Fruit fly (Drosophila melanogaster) whole organism, embryonic: Measurements from ENCODE around the gene Notum.
A peak's percentile ranks its signal among the peaks of the same experiment; 100 is the strongest.

Experiments
- Abd-B ChIP-seq: fragments of 200-800 bp; sonication (Bioruptor generic); optimal IDR thresholded peaks from 2 replicates; lab custom pipeline; 2018; ENCODE audit warnings: missing biosample characterization, mild to moderate bottlenecking, missing genetic modification characterization, moderate library complexity
- Bdp1 ChIP-seq: fragments of 200-800 bp; sonication (Bioruptor generic); optimal IDR thresholded peaks from 3 replicates; lab custom pipeline; 2016; ENCODE audit warnings: missing biosample characterization, missing genetic modification characterization
- CG10209 ChIP-seq: fragments of 200-800 bp; sonication (Bioruptor generic); optimal IDR thresholded peaks from 3 replicates; lab custom pipeline; 2017; ENCODE audit warnings: missing biosample characterization, mild to moderate bottlenecking, missing genetic modification characterization, missing genetic modification reagents
- CG11696 ChIP-seq: fragments of 200-800 bp; sonication (Bioruptor generic); IDR thresholded peaks from 2 replicates; pipeline ENCODE4 v1.3.6; 2022; ENCODE audit warnings: missing biosample characterization, missing genetic modification characterization
- CG12942 ChIP-seq: fragments of 200-800 bp; sonication (Bioruptor generic); optimal IDR thresholded peaks from 3 replicates; lab custom pipeline; 2016; ENCODE audit warnings: missing biosample characterization, missing genetic modification characterization
- CG13424 ChIP-seq: fragments of 200-800 bp; sonication (Bioruptor generic); optimal IDR thresholded peaks from 2 replicates; lab custom pipeline; 2019; ENCODE audit warnings: missing biosample characterization, mild to moderate bottlenecking, missing genetic modification characterization, moderate library complexity
- CG14860 ChIP-seq: fragments of 200-800 bp; sonication (Bioruptor generic); IDR thresholded peaks from 3 replicates; pipeline ENCODE4 v1.3.6; 2022; ENCODE audit warnings: missing biosample characterization, missing genetic modification characterization; ENCODE audit not compliant: partially characterized antibody
- CG15696 ChIP-seq: fragments of 200-800 bp; sonication (Bioruptor generic); optimal IDR thresholded peaks from 2 replicates; lab custom pipeline; 2019; ENCODE audit warnings: missing biosample characterization, mild to moderate bottlenecking, missing genetic modification characterization, moderate library complexity
- CG1602 ChIP-seq: fragments of 200-800 bp; sonication (Bioruptor generic); optimal IDR thresholded peaks from 3 replicates; lab custom pipeline; 2016; ENCODE audit warnings: missing biosample characterization, missing genetic modification characterization
- CG18262 ChIP-seq: fragments of 200-800 bp; optimal IDR thresholded peaks from 3 replicates; lab custom pipeline; 2019; ENCODE audit warnings: missing biosample characterization, mild to moderate bottlenecking, missing genetic modification characterization, moderate library complexity
- CG18476 ChIP-seq: fragments of 200-800 bp; sonication (Bioruptor generic); optimal IDR thresholded peaks from 2 replicates; lab custom pipeline; 2016; ENCODE audit warnings: missing biosample characterization, mild to moderate bottlenecking, missing genetic modification characterization
- CG2678 ChIP-seq: fragments of 200-800 bp; sonication (Bioruptor generic); optimal IDR thresholded peaks from 3 replicates; lab custom pipeline; 2019; ENCODE audit warnings: missing biosample characterization, mild to moderate bottlenecking, missing genetic modification characterization, moderate library complexity
- CG32532 ChIP-seq: fragments of 200-800 bp; sonication (Bioruptor generic); IDR thresholded peaks from 2 replicates; pipeline ENCODE4 v1.3.6; 2022; ENCODE audit warnings: missing biosample characterization, missing genetic modification characterization
- CG32772 ChIP-seq: fragments of 200-800 bp; sonication (Bioruptor generic); IDR thresholded peaks from 2 replicates; pipeline ENCODE4 v1.3.6; 2022; ENCODE audit warnings: missing biosample characterization, missing genetic modification characterization
- CG33557 ChIP-seq: fragments of 200-800 bp; sonication (Bioruptor generic); optimal IDR thresholded peaks from 2 replicates; lab custom pipeline; 2019; ENCODE audit warnings: missing biosample characterization, mild to moderate bottlenecking, missing genetic modification characterization, moderate library complexity
- CG3995 ChIP-seq: fragments of 200-800 bp; sonication (Bioruptor generic); optimal IDR thresholded peaks from 3 replicates; lab custom pipeline; 2016; ENCODE audit warnings: missing biosample characterization, missing genetic modification characterization
- CG4404 ChIP-seq: fragments of 200-800 bp; sonication (Bioruptor generic); IDR thresholded peaks from 2 replicates; pipeline ENCODE4 v1.3.6; 2022; ENCODE audit warnings: missing biosample characterization, missing genetic modification characterization
- CG6272 ChIP-seq: fragments of 200-800 bp; sonication (Bioruptor generic); IDR thresholded peaks from 2 replicates; pipeline ENCODE4 v1.3.6; 2022; ENCODE audit warnings: missing biosample characterization, missing genetic modification characterization
- CG7271 ChIP-seq: fragments of 200-800 bp; sonication (Bioruptor generic); optimal IDR thresholded peaks from 2 replicates; lab custom pipeline; 2018; ENCODE audit warnings: missing biosample characterization, mild to moderate bottlenecking, missing genetic modification characterization, moderate library complexity
- CG8089 ChIP-seq: fragments of 200-800 bp; sonication (Bioruptor generic); optimal IDR thresholded peaks from 3 replicates; lab custom pipeline; 2016; ENCODE audit warnings: missing biosample characterization, missing genetic modification characterization
- Eip74EF ChIP-seq, 2 experiments: fragments of 200-800 bp in 1 of 2; fragments of >200 bp in 1 of 2; sonication (Bioruptor generic) in 1 of 2; optimal IDR thresholded peaks; 2 replicates each; lab custom pipeline; 2017 to 2019; ENCODE audit warnings: missing biosample characterization in 2 of 2, missing genetic modification characterization in 2 of 2, mild to moderate bottlenecking in 1 of 2, moderate library complexity in 1 of 2
- H15 ChIP-seq: fragments of 200-800 bp; sonication (Bioruptor generic); IDR thresholded peaks from 3 replicates; pipeline ENCODE4 v1.3.6; 2022; ENCODE audit warnings: missing biosample characterization, missing genetic modification characterization
- Hr3 ChIP-seq: fragments of 200-800 bp; sonication (Bioruptor generic); optimal IDR thresholded peaks from 3 replicates; lab custom pipeline; 2016; ENCODE audit warnings: missing biosample characterization, missing genetic modification characterization
- MTF-1 ChIP-seq: fragments of 200-800 bp; sonication (Bioruptor generic); optimal IDR thresholded peaks from 2 replicates; lab custom pipeline; 2018; ENCODE audit warnings: missing biosample characterization, mild to moderate bottlenecking, missing genetic modification characterization, borderline replicate concordance
- Mad ChIP-seq: fragments of 200-800 bp; sonication (Bioruptor generic); optimal IDR thresholded peaks from 2 replicates; lab custom pipeline; 2016; ENCODE audit warnings: missing biosample characterization, missing genetic modification characterization
- Med ChIP-seq: fragments of 200-800 bp; sonication (Bioruptor generic); peaks from one replicate; lab custom pipeline; 2016; ENCODE audit warnings: missing biosample characterization, missing genetic modification characterization, mild to moderate bottlenecking, inconsistent platforms, moderate library complexity
- NFAT ChIP-seq: fragments of 200-800 bp; sonication (Bioruptor generic); IDR thresholded peaks from 2 replicates; pipeline ENCODE4 v1.3.6; 2022; ENCODE audit warnings: missing biosample characterization, missing genetic modification characterization
- NK7.1 ChIP-seq: fragments of 200-800 bp; sonication (Bioruptor generic); optimal IDR thresholded peaks from 3 replicates; lab custom pipeline; 2016; ENCODE audit warnings: missing biosample characterization, missing genetic modification characterization
- Rfx ChIP-seq: fragments of 200-800 bp; sonication (Bioruptor generic); IDR thresholded peaks from 2 replicates; pipeline ENCODE4 v1.3.6; 2022; ENCODE audit warnings: missing biosample characterization, missing genetic modification characterization
- Scr ChIP-seq: fragments of 200-800 bp; sonication (Bioruptor generic); IDR thresholded peaks from 2 replicates; pipeline ENCODE4 v1.3.6; 2022; ENCODE audit warnings: missing biosample characterization, missing genetic modification characterization; ENCODE audit not compliant: partially characterized antibody
- Taf1 ChIP-seq: fragments of 200-800 bp; sonication (Bioruptor generic); IDR thresholded peaks from 2 replicates; pipeline ENCODE4 v1.3.6; 2022; ENCODE audit warnings: missing biosample characterization, missing genetic modification characterization
- ara ChIP-seq: fragments of 200-800 bp; sonication (Bioruptor generic); IDR thresholded peaks from 2 replicates; pipeline ENCODE4 v1.3.6; 2022; ENCODE audit warnings: missing biosample characterization, missing genetic modification characterization
- bbx ChIP-seq: fragments of 200-800 bp; sonication (Bioruptor generic); IDR thresholded peaks from 2 replicates; pipeline ENCODE4 v1.3.6; 2022; ENCODE audit warnings: missing biosample characterization, missing genetic modification characterization; ENCODE audit not compliant: partially characterized antibody
- chn ChIP-seq: fragments of 200-800 bp; sonication (Bioruptor generic); optimal IDR thresholded peaks from 2 replicates; lab custom pipeline; 2016; ENCODE audit warnings: missing biosample characterization, missing genetic modification characterization
- danr ChIP-seq: fragments of 200-800 bp; sonication (Bioruptor generic); IDR thresholded peaks from 2 replicates; pipeline ENCODE4 v1.3.6; 2022; ENCODE audit warnings: missing biosample characterization, missing genetic modification characterization
- fu2 ChIP-seq: fragments of 200-800 bp; sonication (Bioruptor generic); optimal IDR thresholded peaks from 2 replicates; lab custom pipeline; 2016; ENCODE audit warnings: missing biosample characterization, missing genetic modification characterization
- gfzf ChIP-seq: fragments of 200-800 bp; sonication (Bioruptor generic); optimal IDR thresholded peaks from 2 replicates; lab custom pipeline; 2016; ENCODE audit warnings: missing biosample characterization, mild to moderate bottlenecking, missing genetic modification characterization, moderate library complexity
- hb ChIP-seq: fragments of 200-800 bp; sonication (Bioruptor generic); IDR thresholded peaks from 3 replicates; pipeline ENCODE4 v1.3.6; 2022; ENCODE audit warnings: missing biosample characterization, missing genetic modification characterization; ENCODE audit not compliant: partially characterized antibody
- knrl ChIP-seq: fragments of 200-800 bp; sonication (Bioruptor generic); IDR thresholded peaks from 3 replicates; pipeline ENCODE4 v1.3.6; 2022; ENCODE audit warnings: missing biosample characterization, missing genetic modification characterization; ENCODE audit not compliant: partially characterized antibody
- mam ChIP-seq: fragments of 200-800 bp; sonication (Bioruptor generic); optimal IDR thresholded peaks from 3 replicates; lab custom pipeline; 2016; ENCODE audit warnings: missing biosample characterization, missing genetic modification characterization
- pan ChIP-seq, 4 experiments: fragments of >200 bp in 3 of 4; fragments of 200-800 bp in 1 of 4; sonication (Bioruptor generic) in 1 of 4; optimal IDR thresholded peaks in 3 of 4; IDR thresholded peaks in 1 of 4; 2 replicates each; pipeline versions ENCODE4 v1.3.6 to Lab custom; 2017 to 2022; ENCODE audit warnings: missing biosample characterization in 2 of 4, missing genetic modification characterization in 2 of 4, mixed read lengths in 1 of 4
- pnt ChIP-seq: fragments of 200-800 bp; sonication (Bioruptor generic); optimal IDR thresholded peaks from 3 replicates; lab custom pipeline; 2016; ENCODE audit warnings: missing biosample characterization, missing genetic modification characterization
- run ChIP-seq: fragments of 200-800 bp; sonication (Bioruptor generic); optimal IDR thresholded peaks from 3 replicates; lab custom pipeline; 2018; ENCODE audit warnings: missing biosample characterization, mild to moderate bottlenecking, missing genetic modification characterization
- sqz ChIP-seq: fragments of 200-800 bp; sonication (Bioruptor generic); optimal IDR thresholded peaks from 3 replicates; lab custom pipeline; 2018; ENCODE audit warnings: missing biosample characterization, mild to moderate bottlenecking, missing genetic modification characterization
- tgo ChIP-seq: fragments of 200-800 bp; sonication (Bioruptor generic); IDR thresholded peaks from 3 replicates; pipeline ENCODE4 v1.3.6; 2022; ENCODE audit warnings: missing biosample characterization, missing genetic modification characterization
- tll ChIP-seq, 2 experiments: fragments of 200-800 bp in 1 of 2; fragments of >200 bp in 1 of 2; sonication (Bioruptor generic) in 1 of 2; optimal IDR thresholded peaks; 2 replicates each; lab custom pipeline; 2017 to 2019; ENCODE audit warnings: missing biosample characterization in 2 of 2, missing genetic modification characterization in 2 of 2, mild to moderate bottlenecking in 1 of 2, moderate library complexity in 1 of 2
- unc-4 ChIP-seq: fragments of 200-800 bp; sonication (Bioruptor generic); IDR thresholded peaks from 2 replicates; pipeline ENCODE4 v1.3.6; 2022; ENCODE audit warnings: missing biosample characterization, missing genetic modification characterization; ENCODE audit not compliant: partially characterized antibody
- wdn ChIP-seq: fragments of 200-800 bp; sonication (Bioruptor generic); IDR thresholded peaks from 2 replicates; pipeline ENCODE4 v1.3.6; 2022; ENCODE audit warnings: missing biosample characterization, missing genetic modification characterization

Notum gene

dm6 chr3L:16045831-16046336, 22.6 kb downstream of the Notum start (continued):
- peak; percentile 93 for TF ChIP-seq CG18476 (GFP tag; lab: Kevin White, UChicago)
- peak; percentile 92 for TF ChIP-seq tgo (GFP tag; lab: Robert Waterston, UW)
- TF ChIP-seq CG2678: peak; percentile 97
- peak in 1 of 2 experiments; percentile 0 for TF ChIP-seq tll (GFP tag; optimal IDR thresholded peaks at IDR 0.05; lab: Kevin White, UChicago)
- TF ChIP-seq bbx (GFP tag; lab: Robert Waterston, UW): 0 out of 2 replicates have a peak, but pooled peaks have one; percentile 25
- TF ChIP-seq run (tag; lab: Kevin White, UChicago): peak; percentile 95
- peak; percentile 75 for TF ChIP-seq Abd-B (GFP tag; lab: Kevin White, UChicago)
- peak; percentile 86 for TF ChIP-seq H15 (GFP tag; lab: Robert Waterston, UW)
- peak in 1 of 2 experiments; percentile 91 for TF ChIP-seq Eip74EF (GFP tag; optimal IDR thresholded peaks at IDR 0.05; lab: Kevin White, UChicago)
- peak; percentile 94 for TF ChIP-seq CG7271 (tag; lab: Kevin White, UChicago)
- peak; percentile 97 for TF ChIP-seq Med (GFP tag; lab: Kevin White, UChicago)
- peak; percentile 95 for TF ChIP-seq CG18262
- TF ChIP-seq pnt (GFP tag; lab: Kevin White, UChicago): peak; percentile 78
- TF ChIP-seq pan (optimal IDR thresholded peaks at IDR 0.05; lab: Kevin White, UChicago): no peak
- TF ChIP-seq pan (GFP tag; optimal IDR thresholded peaks at IDR 0.05 in 1 of 2, IDR thresholded peaks at IDR 0.05 in 1 of 2): peak in 1 of 2 experiments; percentile 93
- peak; percentile 87 for TF ChIP-seq CG11696 (GFP tag; lab: Robert Waterston, UW)
- no peak; the same call in none of the 2 replicates for TF ChIP-seq danr (GFP tag; lab: Robert Waterston, UW)
- no peak for TF ChIP-seq Scr (GFP tag; lab: Robert Waterston, UW)
- peak; percentile 82 for TF ChIP-seq CG8089 (GFP tag; lab: Kevin White, UChicago)
- no peak for TF ChIP-seq CG14860 (GFP tag; lab: Robert Waterston, UW)
- TF ChIP-seq knrl (GFP tag; lab: Robert Waterston, UW): no peak
- TF ChIP-seq Taf1 (GFP tag; lab: Robert Waterston, UW): peak; percentile 84
- peak; percentile 85 for TF ChIP-seq Hr3 (GFP tag; lab: Kevin White, UChicago)
- TF ChIP-seq CG6272: peak; percentile 82
- no peak for TF ChIP-seq gfzf (GFP tag; lab: Kevin White, UChicago)
- TF ChIP-seq CG13424 (tag; lab: Kevin White, UChicago): peak; percentile 96
- TF ChIP-seq CG15696 (tag; lab: Kevin White, UChicago): peak; percentile 92
- peak; percentile 86 for TF ChIP-seq MTF-1
- TF ChIP-seq ara (GFP tag; lab: Robert Waterston, UW): peak; percentile 95
- TF ChIP-seq CG1602 (GFP tag; lab: Kevin White, UChicago): peak; percentile 87
- TF ChIP-seq CG32772 (GFP tag; lab: Robert Waterston, UW): peak; percentile 89
- TF ChIP-seq sqz (GFP tag; lab: Kevin White, UChicago): peak; percentile 99
- peak; percentile 57 for TF ChIP-seq CG3995 (GFP tag; lab: Kevin White, UChicago)
- no peak for TF ChIP-seq hb (GFP tag; lab: Robert Waterston, UW)
- peak; percentile 86 for TF ChIP-seq wdn
- peak; percentile 88 for TF ChIP-seq NK7.1 (GFP tag; lab: Kevin White, UChicago)
- peak; percentile 90 for TF ChIP-seq mam (GFP tag; lab: Kevin White, UChicago)
- no peak for TF ChIP-seq unc-4 (GFP tag; lab: Robert Waterston, UW)
- TF ChIP-seq CG10209: peak; percentile 91
- peak; percentile 74 for TF ChIP-seq NFAT
- TF ChIP-seq Bdp1: peak; percentile 84
- TF ChIP-seq CG4404: peak; percentile 72
- TF ChIP-seq chn (GFP tag; lab: Kevin White, UChicago): peak; percentile 82
- TF ChIP-seq Mad (GFP tag; lab: Kevin White, UChicago): peak; percentile 88
- peak; percentile 96 for TF ChIP-seq CG32532 (GFP tag; lab: Robert Waterston, UW)
- TF ChIP-seq CG33557: peak; percentile 93
- peak; percentile 87 for TF ChIP-seq fu2 (GFP tag; lab: Kevin White, UChicago)
- peak; percentile 82 for TF ChIP-seq CG12942 (GFP tag; lab: Kevin White, UChicago)
- TF ChIP-seq Rfx (GFP tag; lab: Robert Waterston, UW): peak; percentile 93
